Worm (Caenorhabditis elegans) whole organism, early embryonic: ENCODE results near the gene ZC239.4.

Source experiments
- aly-1 ChIP-seq: sonication (generic microtip); optimal IDR thresholded peaks from 2 replicates; lab custom pipeline; 2016; ENCODE audit warnings: missing genetic modification characterization, missing compliant biosample characterization
- ama-1 ChIP-seq: fragments of 150-350 bp; optimal IDR thresholded peaks from 2 replicates; lab custom pipeline; 2014
- flt-1 ChIP-seq: fragments of 200-800 bp; sonication (Bioruptor generic); IDR thresholded peaks from 2 replicates; pipeline ENCODE4 v1.3.6; 2022; ENCODE audit warnings: missing genetic modification characterization, missing compliant biosample characterization
- hmg-4 ChIP-seq: fragments of 200-800 bp; sonication (Bioruptor generic); optimal IDR thresholded peaks from 2 replicates; lab custom pipeline; 2018; ENCODE audit warnings: mild to moderate bottlenecking, missing genetic modification characterization, missing compliant biosample characterization

- TF ChIP-seq ama-1 (lab: Kevin White, UChicago) (no peak), flt-1 (GFP tag; lab: Robert Waterston, UW) (no peak), hmg-4 (GFP tag; lab: Kevin White, UChicago) (no peak), aly-1 (tag; lab: Kevin White, UChicago) (no peak)
These were observed 11.2 kb downstream of the ZC239.4 start, which contains the start of gene ZC239.16 for ce11 chrII:3225200-3225599.
